Fruit fly (Drosophila melanogaster) whole organism, pupa: ENCODE results near the gene CG12945.

ENCODE experiments used
- CG10348 ChIP-seq: fragments of 200-800 bp; sonication (Bioruptor generic); IDR thresholded peaks from 2 replicates; pipeline ENCODE4 v1.3.6; 2022; ENCODE audit warnings: missing biosample characterization, missing genetic modification characterization
- CG12605 ChIP-seq: fragments of 200-800 bp; sonication (Bioruptor generic); IDR thresholded peaks from 2 replicates; pipeline ENCODE4 v1.3.6; 2022; ENCODE audit warnings: missing biosample characterization, missing genetic modification characterization
- CG13204 ChIP-seq: fragments of 200-800 bp; sonication (Bioruptor generic); optimal IDR thresholded peaks from 2 replicates; lab custom pipeline; 2018; ENCODE audit warnings: missing biosample characterization, mild to moderate bottlenecking, missing genetic modification characterization, moderate library complexity
- CG14655 ChIP-seq: fragments of 200-800 bp; sonication (Bioruptor generic); optimal IDR thresholded peaks from 3 replicates; lab custom pipeline; 2017; ENCODE audit warnings: mild to moderate bottlenecking, missing biosample characterization, missing genetic modification reagents, missing genetic modification characterization
- CG15710 ChIP-seq: fragments of 200-800 bp; sonication (Bioruptor generic); optimal IDR thresholded peaks from 2 replicates; lab custom pipeline; 2018; ENCODE audit warnings: missing biosample characterization, mild to moderate bottlenecking, missing genetic modification characterization, moderate library complexity
- CG17806 ChIP-seq: fragments of 200-800 bp; sonication (Bioruptor generic); optimal IDR thresholded peaks from 2 replicates; lab custom pipeline; 2018; ENCODE audit warnings: missing biosample characterization, mild to moderate bottlenecking, missing genetic modification characterization, moderate library complexity
- CG32121 ChIP-seq: fragments of 200-800 bp; sonication (Bioruptor generic); IDR thresholded peaks from 2 replicates; pipeline ENCODE4 v1.3.6; 2022; ENCODE audit warnings: missing biosample characterization, missing genetic modification characterization
- CG34367 ChIP-seq: fragments of 200-800 bp; sonication (Bioruptor generic); optimal IDR thresholded peaks from 2 replicates; lab custom pipeline; 2018; ENCODE audit warnings: missing biosample characterization, mild to moderate bottlenecking, missing genetic modification characterization
- CG4496 ChIP-seq: fragments of 200-800 bp; sonication (Bioruptor generic); IDR thresholded peaks from 3 replicates; pipeline ENCODE4 v1.3.6; 2022; ENCODE audit warnings: missing biosample characterization, missing genetic modification characterization
- CG8159 ChIP-seq: fragments of 200-800 bp; sonication (Bioruptor generic); optimal IDR thresholded peaks from 3 replicates; lab custom pipeline; 2018; ENCODE audit warnings: missing biosample characterization, mild to moderate bottlenecking, missing genetic modification characterization, moderate library complexity
- CG8301 ChIP-seq: fragments of 200-800 bp; sonication (Bioruptor generic); optimal IDR thresholded peaks from 2 replicates; lab custom pipeline; 2018; ENCODE audit warnings: missing biosample characterization, mild to moderate bottlenecking, missing genetic modification characterization
- CG9948 ChIP-seq: fragments of 200-800 bp; sonication (Bioruptor generic); optimal IDR thresholded peaks from 2 replicates; lab custom pipeline; 2018; ENCODE audit warnings: missing biosample characterization, mild to moderate bottlenecking, missing genetic modification characterization, moderate library complexity
- D1 ChIP-seq: fragments of 200-800 bp; sonication (Bioruptor generic); optimal IDR thresholded peaks from 2 replicates; lab custom pipeline; 2018; ENCODE audit warnings: missing biosample characterization, mild to moderate bottlenecking, missing genetic modification characterization, moderate library complexity
- EcR ChIP-seq: fragments of 200-800 bp; sonication (Bioruptor generic); optimal IDR thresholded peaks from 3 replicates; lab custom pipeline; 2019; ENCODE audit warnings: missing biosample characterization, missing genetic modification characterization, mild to moderate bottlenecking, moderate library complexity, missing genetic modification reagents
- Ets98B ChIP-seq: fragments of 200-800 bp; sonication (Bioruptor generic); IDR thresholded peaks from 2 replicates; pipeline ENCODE4 v1.3.6; 2022; ENCODE audit warnings: missing biosample characterization, missing genetic modification characterization
- Pif1A ChIP-seq: fragments of 200-800 bp; sonication (Bioruptor generic); optimal IDR thresholded peaks from 3 replicates; lab custom pipeline; 2016; ENCODE audit warnings: missing biosample characterization, missing genetic modification characterization
- Pif1B ChIP-seq: fragments of 200-800 bp; sonication (Bioruptor generic); optimal IDR thresholded peaks from 3 replicates; lab custom pipeline; 2016; ENCODE audit warnings: missing biosample characterization, missing genetic modification characterization
- Snoo ChIP-seq: fragments of 200-800 bp; sonication (Bioruptor generic); optimal IDR thresholded peaks from 3 replicates; lab custom pipeline; 2017; ENCODE audit warnings: missing biosample characterization, mild to moderate bottlenecking, missing genetic modification characterization, inconsistent platforms
- fd96Ca ChIP-seq: fragments of 200-800 bp; sonication (Bioruptor generic); IDR thresholded peaks from 3 replicates; pipeline ENCODE4 v1.3.6; 2022; ENCODE audit warnings: missing biosample characterization, missing genetic modification characterization
- gl ChIP-seq: fragments of 200-800 bp; sonication (Bioruptor generic); optimal IDR thresholded peaks from 2 replicates; lab custom pipeline; 2018; ENCODE audit warnings: missing biosample characterization, mild to moderate bottlenecking, missing genetic modification characterization
- rn ChIP-seq: fragments of 200-800 bp; sonication (Bioruptor generic); IDR thresholded peaks from 2 replicates; pipeline ENCODE4 v1.3.6; 2022; ENCODE audit warnings: missing biosample characterization, missing genetic modification characterization

Gene CG12945

dm6 chr3R:9813861-9814260 is 22.8 kb upstream of the CG12945 start, which contains the start of gene eloF:
eloF (plus strand) TSS chr3R:9814161.
- no peak for TF ChIP-seq CG4496
- TF ChIP-seq Snoo (tag; lab: Kevin White, UChicago): no peak
- TF ChIP-seq CG10348 (GFP tag; lab: Robert Waterston, UW): no peak
- TF ChIP-seq CG14655 (GFP tag; lab: Kevin White, UChicago): no peak
- no peak for TF ChIP-seq Pif1B (GFP tag; lab: Kevin White, UChicago)
- no peak for TF ChIP-seq D1 (tag; lab: Kevin White, UChicago)
- TF ChIP-seq fd96Ca: no peak
- TF ChIP-seq CG17806 (tag; lab: Kevin White, UChicago): no peak
- TF ChIP-seq CG8301 (tag; lab: Kevin White, UChicago): no peak

dm6 chr3R:9812447-9812846 is 21.4 kb upstream of the CG12945 start, which contains the start of gene CG8534:
CG8534 (plus strand) TSS chr3R:9812747.
- no peak for TF ChIP-seq gl
- TF ChIP-seq D1 (tag; lab: Kevin White, UChicago): no peak
- TF ChIP-seq CG15710 (tag; lab: Kevin White, UChicago): no peak
- no peak for TF ChIP-seq CG32121
- no peak for TF ChIP-seq rn (GFP tag; lab: Robert Waterston, UW)
- no peak for TF ChIP-seq CG4496
- no peak for TF ChIP-seq CG8301 (tag; lab: Kevin White, UChicago)
- TF ChIP-seq CG17806 (tag; lab: Kevin White, UChicago): no peak
- no peak for TF ChIP-seq CG34367
- TF ChIP-seq fd96Ca: no peak
- TF ChIP-seq Pif1B (GFP tag; lab: Kevin White, UChicago): no peak
- TF ChIP-seq CG10348 (GFP tag; lab: Robert Waterston, UW): no peak
- TF ChIP-seq Pif1A: no peak
- TF ChIP-seq CG13204 (GFP tag; lab: Kevin White, UChicago): no peak
- TF ChIP-seq CG9948 (tag; lab: Kevin White, UChicago): no peak
- no peak for TF ChIP-seq Ets98B (GFP tag; lab: Robert Waterston, UW)
- no peak for TF ChIP-seq Snoo (tag; lab: Kevin White, UChicago)
- no peak for TF ChIP-seq CG12605 (GFP tag; lab: Robert Waterston, UW)
- TF ChIP-seq EcR: no peak

dm6 chr3R:9808946-9809545 is 18.0 kb upstream of the CG12945 start, which contains the start of gene FBXO11:
FBXO11 (minus strand) TSS chr3R:9809368.
- TF ChIP-seq CG17806 (tag; lab: Kevin White, UChicago): peak; percentile 47
- TF ChIP-seq CG34367: peak; percentile 75
- TF ChIP-seq CG12605 (GFP tag; lab: Robert Waterston, UW): peak; percentile 65
- peak; percentile 88 for TF ChIP-seq gl
- peak; percentile 57 for TF ChIP-seq Ets98B (GFP tag; lab: Robert Waterston, UW)
- TF ChIP-seq Pif1A: no peak
- TF ChIP-seq CG9948 (tag; lab: Kevin White, UChicago): no peak
- peak; percentile 76 for TF ChIP-seq EcR
- no peak for TF ChIP-seq CG10348 (GFP tag; lab: Robert Waterston, UW)
- TF ChIP-seq CG8159: peak; percentile 43
- TF ChIP-seq Pif1B (GFP tag; lab: Kevin White, UChicago): no peak
- peak; percentile 83; the same call in 2 of the 3 replicates for TF ChIP-seq CG4496
- TF ChIP-seq CG15710 (tag; lab: Kevin White, UChicago): no peak
- no peak for TF ChIP-seq CG8301 (tag; lab: Kevin White, UChicago)
- peak; percentile 83 for TF ChIP-seq CG32121
- TF ChIP-seq CG14655 (GFP tag; lab: Kevin White, UChicago): no peak
- TF ChIP-seq CG13204 (GFP tag; lab: Kevin White, UChicago): no peak
- peak; percentile 55; the same call in 1 of the 2 replicates for TF ChIP-seq rn (GFP tag; lab: Robert Waterston, UW)
- TF ChIP-seq Snoo (tag; lab: Kevin White, UChicago): peak; percentile 62
- TF ChIP-seq D1 (tag; lab: Kevin White, UChicago): no peak
- TF ChIP-seq fd96Ca: peak; percentile 72; the same call in 2 of the 3 replicates

- TF ChIP-seq CG14655 (GFP tag; lab: Kevin White, UChicago): no peak
- TF ChIP-seq CG8301 (tag; lab: Kevin White, UChicago): no peak
- TF ChIP-seq fd96Ca: peak; percentile 31; the same call in 2 of the 3 replicates
- no peak for TF ChIP-seq CG13204 (GFP tag; lab: Kevin White, UChicago)
- TF ChIP-seq Pif1B (GFP tag; lab: Kevin White, UChicago): no peak
- TF ChIP-seq CG17806 (tag; lab: Kevin White, UChicago): peak; percentile 47
- TF ChIP-seq Pif1A: no peak
- TF ChIP-seq gl: no peak
- TF ChIP-seq Ets98B (GFP tag; lab: Robert Waterston, UW): no peak
- peak; percentile 63 for TF ChIP-seq CG32121
- TF ChIP-seq Snoo (tag; lab: Kevin White, UChicago): peak; percentile 41
- peak; percentile 65 for TF ChIP-seq CG15710 (tag; lab: Kevin White, UChicago)
- TF ChIP-seq CG8159: no peak
- no peak for TF ChIP-seq CG4496
- TF ChIP-seq CG9948 (tag; lab: Kevin White, UChicago): peak; percentile 32
- peak; percentile 9 for TF ChIP-seq CG34367
- no peak for TF ChIP-seq CG12605 (GFP tag; lab: Robert Waterston, UW)
- TF ChIP-seq CG10348 (GFP tag; lab: Robert Waterston, UW): no peak
- no peak for TF ChIP-seq rn (GFP tag; lab: Robert Waterston, UW)
- peak; percentile 16 for TF ChIP-seq EcR
- TF ChIP-seq, all 21 proteins: peak for 8
These were observed 9.8 kb upstream of the CG12945 start, which contains the start of the genes CG9467 and CG8526 for dm6 chr3R:9800644-9801330. CG9467 (minus strand) TSS chr3R:9801026. CG8526 (plus strand) TSS chr3R:9801280.

- no peak for TF ChIP-seq gl
- peak; percentile 53; the same call in 1 of the 2 replicates for TF ChIP-seq CG32121
- no peak for TF ChIP-seq CG13204 (GFP tag; lab: Kevin White, UChicago)
- no peak for TF ChIP-seq Pif1B (GFP tag; lab: Kevin White, UChicago)
- TF ChIP-seq CG34367: no peak
- TF ChIP-seq CG8301 (tag; lab: Kevin White, UChicago): peak; percentile 25
- no peak for TF ChIP-seq Pif1A
- no peak for TF ChIP-seq CG14655 (GFP tag; lab: Kevin White, UChicago)
- peak; percentile 34 for TF ChIP-seq CG17806 (tag; lab: Kevin White, UChicago)
- TF ChIP-seq CG8159: peak; percentile 35
- no peak for TF ChIP-seq CG9948 (tag; lab: Kevin White, UChicago)
- TF ChIP-seq Snoo (tag; lab: Kevin White, UChicago): no peak
- no peak for TF ChIP-seq fd96Ca
- no peak for TF ChIP-seq rn (GFP tag; lab: Robert Waterston, UW)
- TF ChIP-seq CG12605 (GFP tag; lab: Robert Waterston, UW): no peak
- no peak for TF ChIP-seq D1 (tag; lab: Kevin White, UChicago)
- peak; percentile 20; the same call in 1 of the 2 replicates for TF ChIP-seq Ets98B (GFP tag; lab: Robert Waterston, UW)
- TF ChIP-seq CG4496: no peak
- peak; percentile 16 for TF ChIP-seq CG15710 (tag; lab: Kevin White, UChicago)
- no peak for TF ChIP-seq CG10348 (GFP tag; lab: Robert Waterston, UW)
- TF ChIP-seq EcR: peak; percentile 11
These were observed 2.0 kb upstream of the CG12945 start, which contains the start of gene CG8516 for dm6 chr3R:9793018-9793417. CG8516 (plus strand) TSS chr3R:9793295.
